Worm (Caenorhabditis elegans) whole organism, early embryonic: ENCODE measurements around the gene C02C6.14.

Experiments
- B0310.2 ChIP-seq: sonication (generic microtip); optimal IDR thresholded peaks from 2 replicates; lab custom pipeline; 2016; ENCODE audit warnings: mild to moderate bottlenecking, missing genetic modification characterization, missing compliant biosample characterization
- F13C5.2 ChIP-seq: sonication (generic microtip); optimal IDR thresholded peaks from 2 replicates; lab custom pipeline; 2017; ENCODE audit warnings: mild to moderate bottlenecking, missing genetic modification characterization, inconsistent platforms, missing compliant biosample characterization
- aly-1 ChIP-seq: sonication (generic microtip); optimal IDR thresholded peaks from 2 replicates; lab custom pipeline; 2016; ENCODE audit warnings: missing genetic modification characterization, missing compliant biosample characterization
- ama-1 ChIP-seq: fragments of 150-350 bp; optimal IDR thresholded peaks from 2 replicates; lab custom pipeline; 2014
- ceh-13 ChIP-seq: fragments of 200-800 bp; sonication (Bioruptor generic); optimal IDR thresholded peaks from 2 replicates; lab custom pipeline; 2018; ENCODE audit warnings: mild to moderate bottlenecking, missing genetic modification characterization, missing compliant biosample characterization
- ceh-36 ChIP-seq: sonication (generic microtip); optimal IDR thresholded peaks from 2 replicates; lab custom pipeline; 2016; ENCODE audit warnings: missing genetic modification characterization, inconsistent platforms, missing compliant biosample characterization
- ets-7 ChIP-seq: sonication (generic microtip); optimal IDR thresholded peaks from 2 replicates; lab custom pipeline; 2016; ENCODE audit warnings: missing genotype, missing genetic modification characterization, missing compliant biosample characterization
- flt-1 ChIP-seq: fragments of 200-800 bp; sonication (Bioruptor generic); IDR thresholded peaks from 2 replicates; pipeline ENCODE4 v1.3.6; 2022; ENCODE audit warnings: missing genetic modification characterization, missing compliant biosample characterization
- hmbx-1 ChIP-seq: sonication (generic microtip); optimal IDR thresholded peaks from 2 replicates; lab custom pipeline; 2016; ENCODE audit warnings: mild to moderate bottlenecking, missing genetic modification characterization, missing compliant biosample characterization
- hmg-4 ChIP-seq: fragments of 200-800 bp; sonication (Bioruptor generic); optimal IDR thresholded peaks from 2 replicates; lab custom pipeline; 2018; ENCODE audit warnings: mild to moderate bottlenecking, missing genetic modification characterization, missing compliant biosample characterization
- hnd-1 ChIP-seq: sonication (generic microtip); optimal IDR thresholded peaks from 2 replicates; lab custom pipeline; 2016; ENCODE audit warnings: missing genetic modification characterization, missing compliant biosample characterization
- pes-1 ChIP-seq: fragments of 200-800 bp; sonication (Bioruptor generic); IDR thresholded peaks from 2 replicates; pipeline ENCODE4 v1.3.6; 2022; ENCODE audit warnings: missing genetic modification reagents, missing genetic modification characterization, missing compliant biosample characterization
- scrt-1 ChIP-seq: fragments of 200-800 bp; sonication (Bioruptor generic); IDR thresholded peaks from 2 replicates; pipeline ENCODE4 v1.3.6; 2022; ENCODE audit warnings: missing genetic modification characterization, missing compliant biosample characterization
- sea-1 ChIP-seq: fragments of 200-800 bp; sonication (Bioruptor generic); conservative IDR thresholded peaks from 2 replicates; pipeline ENCODE4 v1.3.6; 2022; ENCODE audit warnings: missing genetic modification characterization, missing compliant biosample characterization
- tbx-11 ChIP-seq: fragments of 200-800 bp; sonication (Bioruptor generic); IDR thresholded peaks from 2 replicates; pipeline ENCODE4 v1.3.6; 2022; ENCODE audit warnings: missing genetic modification characterization, missing compliant biosample characterization
- tbx-37 ChIP-seq: fragments of 200-800 bp; sonication (Bioruptor generic); conservative IDR thresholded peaks from 2 replicates; pipeline ENCODE4 v1.3.6; 2022; ENCODE audit warnings: missing genetic modification reagents, missing genetic modification characterization, missing compliant biosample characterization
- tra-4 ChIP-seq: sonication (generic microtip); optimal IDR thresholded peaks from 2 replicates; lab custom pipeline; 2017; ENCODE audit warnings: missing genetic modification characterization, missing compliant biosample characterization

C02C6.14 gene

ce11 chrX:15535190-15535636 is 2.3 kb upstream of the C02C6.14 start:
- TF ChIP-seq B0310.2 (tag; lab: Kevin White, UChicago) (no peak), F13C5.2 (peak; percentile 11), ceh-36 (tag; lab: Kevin White, UChicago) (no peak), ama-1 (lab: Kevin White, UChicago) (no peak), scrt-1 (no peak), hmg-4 (GFP tag; lab: Kevin White, UChicago) (peak; percentile 64)

ce11 chrX:15536017-15536416 is 1.4 kb upstream of the C02C6.14 start:
- TF ChIP-seq flt-1, result no peak
- TF ChIP-seq tbx-37 (GFP tag; lab: Robert Waterston, UW), result no peak
- no peak for TF ChIP-seq hnd-1
- no peak for TF ChIP-seq ceh-36 (tag; lab: Kevin White, UChicago)
- TF ChIP-seq B0310.2 (tag; lab: Kevin White, UChicago), result no peak
- TF ChIP-seq pes-1, result no peak
- no peak for TF ChIP-seq ceh-13
- no peak for TF ChIP-seq hmg-4 (GFP tag; lab: Kevin White, UChicago)
- no peak for TF ChIP-seq hmbx-1 (tag; lab: Kevin White, UChicago)
- TF ChIP-seq scrt-1, result no peak
- TF ChIP-seq sea-1 (GFP tag; lab: Robert Waterston, UW), result no peak
- TF ChIP-seq ama-1 (lab: Kevin White, UChicago), result no peak
- TF ChIP-seq tra-4 (tag; lab: Kevin White, UChicago), result no peak
- TF ChIP-seq tbx-11 (GFP tag; lab: Robert Waterston, UW), result no peak
- no peak for TF ChIP-seq ets-7
- no peak for TF ChIP-seq F13C5.2
- TF ChIP-seq aly-1 (tag; lab: Kevin White, UChicago), result no peak

ce11 chrX:15539299-15539698 is 1.8 kb downstream of the C02C6.14 start:
- no peak for TF ChIP-seq sea-1 (GFP tag; lab: Robert Waterston, UW)
- no peak for TF ChIP-seq F13C5.2
- TF ChIP-seq tbx-11 (GFP tag; lab: Robert Waterston, UW), result no peak
- TF ChIP-seq B0310.2 (tag; lab: Kevin White, UChicago), result no peak
- TF ChIP-seq hmg-4 (GFP tag; lab: Kevin White, UChicago), result no peak
- no peak for TF ChIP-seq flt-1
- no peak for TF ChIP-seq aly-1 (tag; lab: Kevin White, UChicago)
- no peak for TF ChIP-seq hnd-1
- TF ChIP-seq pes-1, result no peak
- TF ChIP-seq ceh-36 (tag; lab: Kevin White, UChicago), result no peak
- no peak for TF ChIP-seq tra-4 (tag; lab: Kevin White, UChicago)
- no peak for TF ChIP-seq hmbx-1 (tag; lab: Kevin White, UChicago)
- TF ChIP-seq ets-7, result no peak
- no peak for TF ChIP-seq tbx-37 (GFP tag; lab: Robert Waterston, UW)
- no peak for TF ChIP-seq ceh-13
- TF ChIP-seq scrt-1, result no peak
- TF ChIP-seq ama-1 (lab: Kevin White, UChicago), result no peak

- TF ChIP-seq ceh-36 (tag; lab: Kevin White, UChicago) (peak; percentile 10), tbx-37 (GFP tag; lab: Robert Waterston, UW) (no peak), hnd-1 (no peak), ceh-13 (no peak)
Measured at ce11 chrX:15541437-15541836, 4.0 kb downstream of the C02C6.14 start.

- TF ChIP-seq ets-7 (no peak), sea-1 (GFP tag; lab: Robert Waterston, UW) (no peak), ceh-36 (tag; lab: Kevin White, UChicago) (no peak), tra-4 (tag; lab: Kevin White, UChicago) (no peak), tbx-37 (GFP tag; lab: Robert Waterston, UW) (no peak), pes-1 (no peak), hmbx-1 (tag; lab: Kevin White, UChicago) (no peak), tbx-11 (GFP tag; lab: Robert Waterston, UW) (no peak), scrt-1 (no peak), B0310.2 (tag; lab: Kevin White, UChicago) (no peak), hnd-1 (no peak), ama-1 (lab: Kevin White, UChicago) (no peak), F13C5.2 (no peak), flt-1 (no peak)
Measured at ce11 chrX:15544671-15545070, 7.2 kb downstream of the C02C6.14 start.

ce11 chrX:15545485-15545884 is 8.0 kb downstream of the C02C6.14 start:
- TF ChIP-seq F13C5.2 (no peak), tbx-11 (GFP tag; lab: Robert Waterston, UW) (no peak), tra-4 (tag; lab: Kevin White, UChicago) (no peak), ama-1 (lab: Kevin White, UChicago) (no peak), flt-1 (no peak), aly-1 (tag; lab: Kevin White, UChicago) (no peak), pes-1 (no peak), ets-7 (no peak)

ce11 chrX:15546943-15547342 is 9.5 kb downstream of the C02C6.14 start:
- TF ChIP-seq aly-1 (tag; lab: Kevin White, UChicago) (no peak), F13C5.2 (no peak), B0310.2 (tag; lab: Kevin White, UChicago) (no peak), hnd-1 (no peak), pes-1 (no peak), sea-1 (GFP tag; lab: Robert Waterston, UW) (no peak), hmg-4 (GFP tag; lab: Kevin White, UChicago) (no peak), ceh-36 (tag; lab: Kevin White, UChicago) (no peak), ceh-13 (no peak), tbx-11 (GFP tag; lab: Robert Waterston, UW) (no peak), tra-4 (tag; lab: Kevin White, UChicago) (no peak), hmbx-1 (tag; lab: Kevin White, UChicago) (no peak), flt-1 (no peak), scrt-1 (no peak), tbx-37 (GFP tag; lab: Robert Waterston, UW) (no peak), ama-1 (lab: Kevin White, UChicago) (no peak), ets-7 (no peak)

- TF ChIP-seq aly-1 (tag; lab: Kevin White, UChicago), result no peak
- no peak for TF ChIP-seq ama-1 (lab: Kevin White, UChicago)
- TF ChIP-seq tbx-37 (GFP tag; lab: Robert Waterston, UW), result no peak
- TF ChIP-seq F13C5.2, result no peak
- no peak for TF ChIP-seq tbx-11 (GFP tag; lab: Robert Waterston, UW)
- TF ChIP-seq ceh-36 (tag; lab: Kevin White, UChicago), result no peak
- TF ChIP-seq ceh-13, result no peak
- TF ChIP-seq scrt-1, result no peak
- TF ChIP-seq pes-1, result no peak
- no peak for TF ChIP-seq hnd-1
- TF ChIP-seq hmg-4 (GFP tag; lab: Kevin White, UChicago), result no peak
- TF ChIP-seq hmbx-1 (tag; lab: Kevin White, UChicago), result no peak
- TF ChIP-seq B0310.2 (tag; lab: Kevin White, UChicago), result no peak
- TF ChIP-seq flt-1, result no peak
Measured at ce11 chrX:15547896-15548295, 10.4 kb downstream of the C02C6.14 start.
